Worm (Caenorhabditis elegans): ENCODE data around the gene cyp-13A1.

DNA sequence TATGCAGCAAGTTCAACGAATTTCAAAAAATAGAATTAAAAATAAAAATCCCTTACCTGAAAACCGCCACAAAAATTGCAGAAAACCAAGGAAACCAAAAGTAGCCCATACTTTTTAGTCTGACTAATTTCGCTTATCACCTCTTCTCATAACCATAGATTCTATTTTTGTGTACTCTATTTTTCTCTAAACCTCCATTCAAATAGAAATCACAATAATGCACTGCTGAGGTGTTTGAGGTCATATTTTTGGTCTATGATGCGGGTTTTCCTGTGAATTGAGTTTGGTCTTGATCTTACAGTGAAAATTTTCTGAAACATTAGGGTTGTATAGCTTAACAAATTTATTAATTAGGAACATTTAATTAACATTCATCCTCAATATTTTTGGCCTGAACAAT is at the start of gene cyp-13A1:
- no peak for TF ChIP-seq tbx-2 (tag; optimal IDR thresholded peaks at IDR 0.05)
- TF ChIP-seq sox-2 (GFP tag; IDR thresholded peaks at IDR 0.05) = no peak
- TF ChIP-seq ama-1 (optimal IDR thresholded peaks at IDR 0.05) = no peak
- no peak for TF ChIP-seq pqm-1 (tag; optimal IDR thresholded peaks at IDR 0.05)
- no peak for TF ChIP-seq hlh-6 (tag; optimal IDR thresholded peaks at IDR 0.05)
- no peak for TF ChIP-seq ceh-45 (GFP tag; IDR thresholded peaks at IDR 0.05)
